Worm (Caenorhabditis elegans) whole organism, early embryonic: ENCODE results near the gene R09E12.9.

ENCODE experiments used
- B0310.2 ChIP-seq: sonication (generic microtip); optimal IDR thresholded peaks from 2 replicates; lab custom pipeline; 2016; ENCODE audit warnings: mild to moderate bottlenecking, missing genetic modification characterization, missing compliant biosample characterization
- F13C5.2 ChIP-seq: sonication (generic microtip); optimal IDR thresholded peaks from 2 replicates; lab custom pipeline; 2017; ENCODE audit warnings: mild to moderate bottlenecking, missing genetic modification characterization, inconsistent platforms, missing compliant biosample characterization
- aly-1 ChIP-seq: sonication (generic microtip); optimal IDR thresholded peaks from 2 replicates; lab custom pipeline; 2016; ENCODE audit warnings: missing genetic modification characterization, missing compliant biosample characterization
- ama-1 ChIP-seq: fragments of 150-350 bp; optimal IDR thresholded peaks from 2 replicates; lab custom pipeline; 2014
- ceh-13 ChIP-seq: fragments of 200-800 bp; sonication (Bioruptor generic); optimal IDR thresholded peaks from 2 replicates; lab custom pipeline; 2018; ENCODE audit warnings: mild to moderate bottlenecking, missing genetic modification characterization, missing compliant biosample characterization
- ceh-36 ChIP-seq: sonication (generic microtip); optimal IDR thresholded peaks from 2 replicates; lab custom pipeline; 2016; ENCODE audit warnings: missing genetic modification characterization, inconsistent platforms, missing compliant biosample characterization
- ets-7 ChIP-seq: sonication (generic microtip); optimal IDR thresholded peaks from 2 replicates; lab custom pipeline; 2016; ENCODE audit warnings: missing genotype, missing genetic modification characterization, missing compliant biosample characterization
- flt-1 ChIP-seq: fragments of 200-800 bp; sonication (Bioruptor generic); IDR thresholded peaks from 2 replicates; pipeline ENCODE4 v1.3.6; 2022; ENCODE audit warnings: missing genetic modification characterization, missing compliant biosample characterization
- hmbx-1 ChIP-seq: sonication (generic microtip); optimal IDR thresholded peaks from 2 replicates; lab custom pipeline; 2016; ENCODE audit warnings: mild to moderate bottlenecking, missing genetic modification characterization, missing compliant biosample characterization
- hmg-4 ChIP-seq: fragments of 200-800 bp; sonication (Bioruptor generic); optimal IDR thresholded peaks from 2 replicates; lab custom pipeline; 2018; ENCODE audit warnings: mild to moderate bottlenecking, missing genetic modification characterization, missing compliant biosample characterization
- hnd-1 ChIP-seq: sonication (generic microtip); optimal IDR thresholded peaks from 2 replicates; lab custom pipeline; 2016; ENCODE audit warnings: missing genetic modification characterization, missing compliant biosample characterization
- pes-1 ChIP-seq: fragments of 200-800 bp; sonication (Bioruptor generic); IDR thresholded peaks from 2 replicates; pipeline ENCODE4 v1.3.6; 2022; ENCODE audit warnings: missing genetic modification reagents, missing genetic modification characterization, missing compliant biosample characterization
- scrt-1 ChIP-seq: fragments of 200-800 bp; sonication (Bioruptor generic); IDR thresholded peaks from 2 replicates; pipeline ENCODE4 v1.3.6; 2022; ENCODE audit warnings: missing genetic modification characterization, missing compliant biosample characterization
- sea-1 ChIP-seq: fragments of 200-800 bp; sonication (Bioruptor generic); conservative IDR thresholded peaks from 2 replicates; pipeline ENCODE4 v1.3.6; 2022; ENCODE audit warnings: missing genetic modification characterization, missing compliant biosample characterization
- tbx-11 ChIP-seq: fragments of 200-800 bp; sonication (Bioruptor generic); IDR thresholded peaks from 2 replicates; pipeline ENCODE4 v1.3.6; 2022; ENCODE audit warnings: missing genetic modification characterization, missing compliant biosample characterization
- tbx-37 ChIP-seq: fragments of 200-800 bp; sonication (Bioruptor generic); conservative IDR thresholded peaks from 2 replicates; pipeline ENCODE4 v1.3.6; 2022; ENCODE audit warnings: missing genetic modification reagents, missing genetic modification characterization, missing compliant biosample characterization
- tra-4 ChIP-seq: sonication (generic microtip); optimal IDR thresholded peaks from 2 replicates; lab custom pipeline; 2017; ENCODE audit warnings: missing genetic modification characterization, missing compliant biosample characterization

R09E12.9 gene

ce11 chrV:764732-765131, 12.7 kb upstream of the R09E12.9 start, which contains the start of gene str-238:
Gene str-238, plus strand, starts transcription at chrV:765032.
- TF ChIP-seq sea-1 (no peak), ceh-13 (GFP tag; lab: Kevin White, UChicago) (no peak), tra-4 (tag; lab: Kevin White, UChicago) (no peak), B0310.2 (tag; lab: Kevin White, UChicago) (no peak), ama-1 (lab: Kevin White, UChicago) (no peak), tbx-37 (GFP tag; lab: Robert Waterston, UW) (no peak), aly-1 (tag; lab: Kevin White, UChicago) (no peak), tbx-11 (GFP tag; lab: Robert Waterston, UW) (no peak), ets-7 (tag; lab: Kevin White, UChicago) (no peak), flt-1 (GFP tag; lab: Robert Waterston, UW) (no peak), scrt-1 (GFP tag; lab: Robert Waterston, UW) (no peak), ceh-36 (tag; lab: Kevin White, UChicago) (no peak), hmg-4 (no peak), pes-1 (GFP tag; lab: Robert Waterston, UW) (no peak), hnd-1 (tag; lab: Kevin White, UChicago) (no peak), hmbx-1 (tag; lab: Kevin White, UChicago) (no peak), F13C5.2 (no peak)

DNA sequence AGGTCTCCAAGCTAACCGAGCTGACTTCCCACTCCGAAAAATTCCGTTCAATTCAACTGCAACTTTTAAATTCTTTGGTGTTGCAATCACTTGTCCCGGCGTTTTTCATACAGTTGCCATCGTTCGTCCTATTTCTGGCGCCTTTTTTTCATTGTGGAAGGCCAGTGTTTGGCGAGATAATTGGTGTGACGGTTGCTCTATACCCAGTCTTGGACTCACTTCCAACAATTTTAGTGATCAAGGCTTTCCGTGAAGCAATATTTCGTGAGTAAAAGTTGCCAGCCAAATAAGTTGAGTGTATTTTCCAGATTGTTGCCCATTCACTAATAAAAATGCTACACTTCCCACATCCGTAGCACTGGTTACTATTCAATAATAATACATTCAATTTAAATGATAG, 5.2 kb upstream of the R09E12.9 start:
- TF ChIP-seq pes-1 (GFP tag; lab: Robert Waterston, UW) (no peak), F13C5.2 (no peak), ceh-13 (GFP tag; lab: Kevin White, UChicago) (no peak), B0310.2 (tag; lab: Kevin White, UChicago) (no peak), hmg-4 (no peak), tbx-11 (GFP tag; lab: Robert Waterston, UW) (no peak), flt-1 (GFP tag; lab: Robert Waterston, UW) (no peak), hmbx-1 (tag; lab: Kevin White, UChicago) (no peak), ceh-36 (tag; lab: Kevin White, UChicago) (no peak), tbx-37 (GFP tag; lab: Robert Waterston, UW) (no peak), tra-4 (tag; lab: Kevin White, UChicago) (no peak), hnd-1 (tag; lab: Kevin White, UChicago) (no peak), aly-1 (tag; lab: Kevin White, UChicago) (no peak), scrt-1 (GFP tag; lab: Robert Waterston, UW) (no peak)

DNA sequence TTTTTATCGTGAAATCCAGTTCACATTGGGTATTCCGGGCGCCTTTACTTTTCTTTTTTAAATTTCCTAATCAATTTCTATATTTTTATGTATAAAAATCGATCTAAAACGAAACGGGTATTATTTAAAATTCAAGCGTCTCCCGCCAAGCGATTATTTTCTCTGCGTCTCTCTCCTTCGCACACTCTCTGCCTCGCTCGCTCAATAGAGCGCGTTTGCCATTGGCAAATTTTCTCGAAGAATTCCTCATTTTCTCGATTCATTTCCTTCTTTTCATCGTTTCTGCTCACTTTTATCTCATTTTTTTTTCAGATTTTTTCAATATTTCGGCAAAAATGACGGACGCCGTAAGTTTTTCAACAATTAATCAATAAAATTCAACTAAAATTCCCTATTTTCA, 4.1 kb upstream of the R09E12.9 start, which contains the start of gene sti-1:
TSS of gene sti-1 (plus strand) at position 263 of the 400 bp plus-strand sequence.
- TF ChIP-seq flt-1 (GFP tag; lab: Robert Waterston, UW) (no peak), hmbx-1 (tag; lab: Kevin White, UChicago) (no peak), hmg-4 (no peak), F13C5.2 (peak; percentile 34), B0310.2 (tag; lab: Kevin White, UChicago) (no peak)

- no peak for TF ChIP-seq ceh-13 (GFP tag; lab: Kevin White, UChicago)
- TF ChIP-seq ama-1 (lab: Kevin White, UChicago): no peak
- no peak for TF ChIP-seq aly-1 (tag; lab: Kevin White, UChicago)
- no peak for TF ChIP-seq ets-7 (tag; lab: Kevin White, UChicago)
- no peak for TF ChIP-seq hmbx-1 (tag; lab: Kevin White, UChicago)
- TF ChIP-seq scrt-1 (GFP tag; lab: Robert Waterston, UW): no peak
- no peak for TF ChIP-seq hmg-4
- no peak for TF ChIP-seq flt-1 (GFP tag; lab: Robert Waterston, UW)
- no peak for TF ChIP-seq F13C5.2
- TF ChIP-seq tbx-11 (GFP tag; lab: Robert Waterston, UW): no peak
- TF ChIP-seq tra-4 (tag; lab: Kevin White, UChicago): no peak
- no peak for TF ChIP-seq sea-1
- TF ChIP-seq B0310.2 (tag; lab: Kevin White, UChicago): no peak
These were observed 3.1 kb upstream of the R09E12.9 start for ce11 chrV:774341-774740.

- TF ChIP-seq sea-1 (0 out of 2 replicates have a peak, but pooled peaks have one; percentile 44), ceh-13 (GFP tag; lab: Kevin White, UChicago) (no peak), hnd-1 (tag; lab: Kevin White, UChicago) (no peak), ama-1 (lab: Kevin White, UChicago) (no peak), hmg-4 (no peak), tbx-37 (GFP tag; lab: Robert Waterston, UW) (no peak), ets-7 (tag; lab: Kevin White, UChicago) (no peak)
These were observed 2.5 kb upstream of the R09E12.9 start, which contains the start of gene srbc-58 for ce11 chrV:774875-775359. Gene srbc-58, plus strand, starts transcription at chrV:774995.

DNA sequence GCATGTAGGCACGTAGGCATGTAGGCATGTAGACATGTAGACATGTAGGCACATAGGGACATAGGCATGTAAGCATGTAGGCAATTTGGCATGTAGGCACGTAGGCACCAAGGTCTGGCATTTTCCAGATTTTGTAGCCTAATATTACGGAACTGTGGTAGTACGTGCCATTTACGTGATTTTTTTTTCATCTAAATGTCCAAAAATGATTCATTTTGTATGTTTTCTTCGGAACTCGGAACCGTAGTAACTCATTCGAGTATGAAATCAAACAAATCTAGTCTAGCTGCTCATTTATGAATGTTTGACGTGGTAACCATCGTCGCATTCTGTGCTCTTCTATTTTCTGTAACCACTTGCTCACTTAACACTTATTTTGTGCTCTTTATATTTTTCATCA, 939 bp downstream of the R09E12.9 start, which contains the start of gene srbc-59:
TSS of gene srbc-59 (plus strand) at position 301 of the 400 bp plus-strand sequence.
- TF ChIP-seq ama-1 (lab: Kevin White, UChicago) (no peak), ets-7 (tag; lab: Kevin White, UChicago) (no peak), hnd-1 (tag; lab: Kevin White, UChicago) (no peak), B0310.2 (tag; lab: Kevin White, UChicago) (no peak), ceh-13 (GFP tag; lab: Kevin White, UChicago) (no peak), scrt-1 (GFP tag; lab: Robert Waterston, UW) (no peak), tbx-11 (GFP tag; lab: Robert Waterston, UW) (no peak), pes-1 (GFP tag; lab: Robert Waterston, UW) (no peak), ceh-36 (tag; lab: Kevin White, UChicago) (no peak), hmbx-1 (tag; lab: Kevin White, UChicago) (no peak), tra-4 (tag; lab: Kevin White, UChicago) (no peak)

ce11 chrV:779999-780398, 2.6 kb downstream of the R09E12.9 start, which contains the start of gene srbc-60:
Gene srbc-60, plus strand, starts transcription at chrV:780299.
- TF ChIP-seq hmg-4 (no peak), scrt-1 (GFP tag; lab: Robert Waterston, UW) (no peak), hmbx-1 (tag; lab: Kevin White, UChicago) (no peak), tbx-37 (GFP tag; lab: Robert Waterston, UW) (no peak), pes-1 (GFP tag; lab: Robert Waterston, UW) (no peak)
